Fruit fly (Drosophila melanogaster): Measurements from ENCODE around the gene CG10631.

Gene CG10631

dm6 chr2L:19763773-19764580 is 7.3 kb upstream of the CG10631 start, which contains the start of gene fbp (continued):
- TF ChIP-seq CG18619 (GFP tag; optimal IDR thresholded peaks at IDR 0.05), result peak; percentile 79
- TF ChIP-seq CG8478 (optimal IDR thresholded peaks at IDR 0.05), result no peak
- TF ChIP-seq CG18599 (GFP tag; optimal IDR thresholded peaks at IDR 0.05), result peak; percentile 64
- TF ChIP-seq amos (GFP tag; IDR thresholded peaks at IDR 0.05; ENCODE audit: partially characterized antibody), result peak; percentile 18; the same call in 1 of the 2 replicates
- TF ChIP-seq dmrt11E (tag; optimal IDR thresholded peaks at IDR 0.05), result peak; percentile 40
- TF ChIP-seq dan (GFP tag; IDR thresholded peaks at IDR 0.05), result no peak
- TF ChIP-seq cas (GFP tag; IDR thresholded peaks at IDR 0.05), result no peak
- peak; percentile 41 for TF ChIP-seq CG7786 (GFP tag; optimal IDR thresholded peaks at IDR 0.05)
- TF ChIP-seq CG3726 (GFP tag; IDR thresholded peaks at IDR 0.05), result peak; percentile 55; the same call in 1 of the 3 replicates
- no peak for TF ChIP-seq sens-2 (GFP tag; IDR thresholded peaks at IDR 0.05)
- no peak for TF ChIP-seq CG9876 (GFP tag; optimal IDR thresholded peaks at IDR 0.05)
- TF ChIP-seq CG14860 (GFP tag; IDR thresholded peaks at IDR 0.05; ENCODE audit: partially characterized antibody), result no peak
- TF ChIP-seq jigr1 (GFP tag; IDR thresholded peaks at IDR 0.05), result no peak
- no peak for TF ChIP-seq CG12071 (GFP tag; optimal IDR thresholded peaks at IDR 0.05)
- no peak for TF ChIP-seq en (GFP tag; optimal IDR thresholded peaks at IDR 0.05)
- no peak for TF ChIP-seq chn (GFP tag; optimal IDR thresholded peaks at IDR 0.05)
- TF ChIP-seq CG10979 (tag; optimal IDR thresholded peaks at IDR 0.05), result peak; percentile 69
- no peak for TF ChIP-seq CG7271 (tag; optimal IDR thresholded peaks at IDR 0.05)
- no peak for TF ChIP-seq Doc2 (GFP tag; IDR thresholded peaks at IDR 0.05)
- TF ChIP-seq ac (GFP tag; optimal IDR thresholded peaks at IDR 0.05), result no peak
- TF ChIP-seq MBD-R2 (GFP tag; IDR thresholded peaks at IDR 0.05), result no peak; the same call in 1 of the 2 replicates
- TF ChIP-seq stwl (tag; optimal IDR thresholded peaks at IDR 0.05), result no peak
- TF ChIP-seq CG17912 (GFP tag; optimal IDR thresholded peaks at IDR 0.05), result peak; percentile 41
- TF ChIP-seq Hsf (GFP tag; optimal IDR thresholded peaks at IDR 0.05), result peak; percentile 29
- no peak for TF ChIP-seq bab2 (GFP tag; optimal IDR thresholded peaks at IDR 0.05)
- TF ChIP-seq sc (optimal IDR thresholded peaks at IDR 0.05), result no peak
- peak; percentile 39 for TF ChIP-seq sc (GFP tag; optimal IDR thresholded peaks at IDR 0.05)
- TF ChIP-seq CG6765 (GFP tag; optimal IDR thresholded peaks at IDR 0.05), result peak; percentile 14
- TF ChIP-seq CG12659 (GFP tag; optimal IDR thresholded peaks at IDR 0.05), result peak; percentile 82
- no peak for TF ChIP-seq sr (GFP tag; IDR thresholded peaks at IDR 0.05)
- TF ChIP-seq CG12219 (GFP tag; optimal IDR thresholded peaks at IDR 0.05), result no peak
- TF ChIP-seq Stat92E (GFP tag; optimal IDR thresholded peaks at IDR 0.05), result peak in 1 of 3 experiments; percentile 25
- no peak for TF ChIP-seq E2f2 (GFP tag; IDR thresholded peaks at IDR 0.05)
- 0 out of 2 replicates have a peak, but pooled peaks have one; percentile 21 for TF ChIP-seq CG17612 (GFP tag; IDR thresholded peaks at IDR 0.05)
- peak; percentile 29 for TF ChIP-seq CG4328 (GFP tag; optimal IDR thresholded peaks at IDR 0.05)
- no peak for TF ChIP-seq zf30C (GFP tag; optimal IDR thresholded peaks at IDR 0.05)
- no peak for TF ChIP-seq Elba2 (GFP tag; optimal IDR thresholded peaks at IDR 0.05)
- peak; percentile 62 for TF ChIP-seq CG15269 (tag; optimal IDR thresholded peaks at IDR 0.05)
- TF ChIP-seq ewg (GFP tag; optimal IDR thresholded peaks at IDR 0.05), result peak; percentile 21
- TF ChIP-seq CG33557 (GFP tag; optimal IDR thresholded peaks at IDR 0.05), result peak; percentile 28
- no peak for TF ChIP-seq mld (GFP tag; IDR thresholded peaks at IDR 0.05; ENCODE audit: partially characterized antibody)
- peak; percentile 61; the same call in 2 of the 3 replicates for TF ChIP-seq dysf (GFP tag; IDR thresholded peaks at IDR 0.05)
- no peak for TF ChIP-seq vfl (GFP tag; optimal IDR thresholded peaks at IDR 0.05)
- no peak for TF ChIP-seq run (tag; optimal IDR thresholded peaks at IDR 0.05)
- peak in 1 of 2 experiments; percentile 44 for TF ChIP-seq Pdp1 (GFP tag; optimal IDR thresholded peaks at IDR 0.05)
- TF ChIP-seq CG12236 (GFP tag; optimal IDR thresholded peaks at IDR 0.05), result no peak
- no peak for TF ChIP-seq YL-1 (GFP tag; optimal IDR thresholded peaks at IDR 0.05)
- TF ChIP-seq aop (GFP tag; IDR thresholded peaks at IDR 0.05), result no peak
- no peak for TF ChIP-seq Poxn (GFP tag; IDR thresholded peaks at IDR 0.05)
